Fruit fly (Drosophila melanogaster): ENCODE measurements around the gene CG33648.
A peak's percentile ranks its signal among the peaks of the same experiment; 100 is the strongest.

CG33648 gene

DNA sequence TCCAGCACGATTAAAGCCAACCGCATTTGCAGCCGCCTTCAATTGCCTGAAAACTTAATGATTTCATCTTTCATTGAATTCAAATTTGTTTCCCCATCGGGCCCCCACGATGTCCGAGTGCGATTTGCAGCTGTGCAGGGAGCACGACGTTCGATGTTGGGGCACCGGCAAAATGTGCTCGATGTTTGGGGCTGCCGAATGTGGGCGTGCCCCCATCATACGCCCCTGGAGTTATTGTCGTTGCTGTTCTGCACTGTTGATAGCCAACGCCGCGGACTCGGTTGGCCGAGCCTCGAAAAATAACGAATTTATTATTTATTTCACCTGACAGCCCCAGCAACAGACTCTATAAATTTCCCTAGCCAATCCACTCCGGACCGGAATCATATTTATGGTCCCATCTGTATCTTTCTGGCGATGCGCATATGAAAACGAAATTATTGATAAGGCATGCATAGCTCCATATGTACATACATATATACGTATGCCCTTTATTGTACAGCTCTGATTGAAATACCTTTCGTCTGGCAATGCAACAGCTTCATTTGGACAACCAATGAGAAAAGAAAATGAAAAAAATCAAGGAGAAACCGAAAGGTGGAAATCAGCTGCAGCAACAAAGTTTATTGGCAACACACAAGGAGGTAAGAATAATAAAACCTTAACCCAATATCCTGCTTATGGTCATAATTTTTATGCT lies 26.7 kb downstream of the CG33648 start:
- TF ChIP-seq noc (tag; optimal IDR thresholded peaks at IDR 0.05): no peak

DNA sequence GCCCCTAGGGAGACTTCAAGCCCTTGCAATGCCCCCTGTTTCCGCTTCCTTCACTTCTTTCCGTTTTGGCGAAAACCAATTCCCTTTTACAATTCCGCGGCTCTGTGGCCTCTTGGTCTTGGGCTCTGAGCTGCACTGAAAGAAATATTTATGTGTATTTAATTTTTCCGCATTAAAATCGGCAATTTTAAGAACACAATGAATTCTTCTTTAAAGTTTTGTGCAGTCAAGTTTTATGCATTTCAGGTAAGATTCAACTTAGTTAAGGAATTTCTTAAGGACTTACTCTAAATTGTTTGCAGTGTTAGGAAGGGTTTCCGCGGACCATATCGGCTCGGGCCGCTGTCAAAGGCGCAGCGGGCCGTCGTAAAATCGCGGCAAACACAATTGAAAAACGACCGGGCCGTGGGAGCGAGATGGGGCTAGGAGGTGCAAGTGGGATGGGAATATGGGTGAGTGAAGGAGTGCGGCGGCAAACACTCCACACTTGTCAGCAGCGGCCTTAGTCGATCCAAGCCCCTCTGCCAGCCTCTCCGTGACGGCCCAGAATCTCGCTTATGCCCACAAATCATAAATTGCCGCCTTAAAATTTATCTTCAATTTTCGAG lies 28.1 kb downstream of the CG33648 start:
- TF ChIP-seq noc (tag; optimal IDR thresholded peaks at IDR 0.05): no peak

DNA sequence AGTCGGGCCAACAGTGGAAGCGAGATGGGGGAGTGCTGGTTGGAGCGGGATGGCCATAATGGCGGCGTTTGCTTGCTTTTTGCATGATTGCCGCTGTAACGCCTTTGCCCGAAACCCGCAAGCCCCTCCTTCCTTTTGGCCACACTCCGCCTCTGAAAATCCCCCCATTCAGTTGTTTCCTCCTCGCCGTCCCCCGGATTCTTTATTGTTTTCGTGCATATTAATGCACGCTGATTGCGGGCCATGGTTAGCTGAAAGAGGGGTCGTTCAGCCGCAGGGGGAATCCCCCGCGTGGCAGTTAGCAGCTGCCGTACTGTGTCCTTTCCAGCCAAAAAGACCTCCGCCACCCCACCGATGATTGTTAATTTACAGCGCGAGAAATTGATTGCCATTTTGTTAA lies 28.7 kb downstream of the CG33648 start:
- no peak for TF ChIP-seq noc (tag; optimal IDR thresholded peaks at IDR 0.05)

DNA sequence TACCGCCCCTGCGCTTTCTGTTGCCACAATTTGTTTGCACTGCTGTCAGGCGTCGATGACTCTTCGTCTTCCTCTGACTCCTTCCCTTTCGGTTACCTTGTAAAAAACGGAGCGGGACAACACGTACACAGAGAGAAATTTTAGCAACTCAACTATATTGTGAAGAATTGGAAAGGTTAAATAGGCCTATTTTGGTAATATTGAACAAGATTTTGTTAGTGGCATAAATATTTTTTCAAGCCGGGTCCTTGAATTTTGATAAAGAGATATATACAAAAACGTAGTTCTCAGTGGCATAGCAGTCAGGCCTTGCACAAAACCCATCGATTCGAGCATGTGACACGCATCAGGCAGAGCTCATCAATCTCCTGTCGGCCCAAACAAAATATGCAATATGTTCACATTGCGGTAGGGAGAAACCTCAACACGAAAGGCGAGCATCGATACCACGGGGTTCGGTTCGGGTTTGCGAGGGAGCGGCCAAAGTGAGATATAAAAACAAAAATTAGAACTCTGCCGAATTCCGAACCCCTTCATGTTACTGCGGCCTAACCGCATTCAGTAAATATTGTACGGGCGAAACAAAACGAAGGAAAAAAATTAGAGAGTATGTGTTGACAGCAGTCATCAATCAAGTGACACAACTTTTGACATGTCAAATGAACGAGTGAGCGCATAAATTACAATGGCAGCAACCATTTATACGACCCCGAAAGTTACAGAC lies 29.9 kb downstream of the CG33648 start:
- no peak for TF ChIP-seq noc (tag; optimal IDR thresholded peaks at IDR 0.05)

DNA sequence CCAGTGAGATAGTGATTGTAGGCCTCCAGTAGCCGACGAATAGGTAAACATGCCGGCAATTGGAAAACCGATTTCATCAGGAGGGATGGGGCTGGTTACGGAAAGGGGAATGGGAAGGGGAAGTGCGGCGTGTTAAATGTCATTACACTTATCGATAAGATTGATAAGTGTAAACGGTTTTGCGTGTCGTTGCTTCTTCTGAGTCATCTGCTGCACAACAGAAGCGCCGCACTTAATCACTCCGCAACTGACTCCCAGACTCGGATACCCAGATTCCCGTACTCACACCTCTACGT lies 30.4 kb downstream of the CG33648 start:
- TF ChIP-seq noc (tag; optimal IDR thresholded peaks at IDR 0.05): no peak

DNA sequence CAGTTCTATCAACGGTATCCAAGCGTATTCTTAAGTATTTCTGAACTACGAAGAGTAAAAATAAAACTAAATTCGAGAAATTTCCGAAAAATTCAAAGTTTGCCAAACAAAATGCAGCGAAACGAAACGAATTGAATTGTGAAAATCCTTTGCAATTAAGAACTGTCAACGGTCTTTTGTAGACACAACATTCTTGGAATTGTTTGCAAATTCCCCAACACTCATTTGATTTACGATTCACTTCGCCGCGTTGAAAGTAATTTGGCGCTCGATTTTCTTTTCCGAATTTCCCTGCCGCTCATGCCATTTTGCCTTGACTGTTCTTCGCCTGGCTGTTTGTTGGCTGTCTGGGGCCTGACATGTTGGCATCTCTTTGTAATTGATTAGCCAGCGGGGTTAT lies 32.1 kb downstream of the CG33648 start:
- TF ChIP-seq noc (tag; optimal IDR thresholded peaks at IDR 0.05): no peak

DNA sequence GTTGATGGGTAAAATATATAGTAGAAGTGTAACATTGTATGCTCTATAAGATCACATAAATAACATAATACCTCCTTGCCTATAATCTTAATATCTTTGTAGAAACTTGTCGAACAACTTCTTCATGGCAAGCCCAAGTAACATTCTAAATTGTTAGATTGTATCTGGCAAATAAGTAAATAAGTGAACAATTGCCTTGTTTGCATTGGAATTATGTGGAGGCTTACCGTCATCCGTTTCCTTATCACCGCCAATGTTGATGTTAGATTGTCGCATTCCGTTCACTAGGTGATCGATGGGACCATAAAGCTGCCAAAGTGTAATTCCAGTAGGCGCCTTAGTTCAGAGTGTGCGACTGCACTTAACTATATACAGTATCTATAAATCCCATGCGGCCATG lies 32.7 kb downstream of the CG33648 start:
- TF ChIP-seq noc (tag; optimal IDR thresholded peaks at IDR 0.05): no peak

DNA sequence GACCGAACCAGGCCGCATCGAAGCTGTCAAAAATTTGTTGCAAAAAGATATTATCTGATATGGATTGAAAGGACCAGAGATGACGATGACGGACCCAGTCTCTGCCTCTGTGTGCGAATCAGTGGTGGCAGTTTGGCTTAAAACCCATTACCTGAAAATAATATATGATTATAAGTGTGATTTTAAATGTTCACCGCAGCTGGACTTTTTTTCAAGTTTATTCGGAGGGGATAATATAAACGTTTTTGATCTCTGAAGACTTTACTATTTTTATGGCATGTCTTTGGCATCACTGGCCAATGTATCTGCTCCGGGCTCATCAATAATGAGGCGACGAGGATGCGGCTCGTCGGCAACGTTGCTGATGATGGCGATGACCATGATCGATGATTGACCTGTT lies 33.6 kb downstream of the CG33648 start:
- TF ChIP-seq noc (tag; optimal IDR thresholded peaks at IDR 0.05): no peak

DNA sequence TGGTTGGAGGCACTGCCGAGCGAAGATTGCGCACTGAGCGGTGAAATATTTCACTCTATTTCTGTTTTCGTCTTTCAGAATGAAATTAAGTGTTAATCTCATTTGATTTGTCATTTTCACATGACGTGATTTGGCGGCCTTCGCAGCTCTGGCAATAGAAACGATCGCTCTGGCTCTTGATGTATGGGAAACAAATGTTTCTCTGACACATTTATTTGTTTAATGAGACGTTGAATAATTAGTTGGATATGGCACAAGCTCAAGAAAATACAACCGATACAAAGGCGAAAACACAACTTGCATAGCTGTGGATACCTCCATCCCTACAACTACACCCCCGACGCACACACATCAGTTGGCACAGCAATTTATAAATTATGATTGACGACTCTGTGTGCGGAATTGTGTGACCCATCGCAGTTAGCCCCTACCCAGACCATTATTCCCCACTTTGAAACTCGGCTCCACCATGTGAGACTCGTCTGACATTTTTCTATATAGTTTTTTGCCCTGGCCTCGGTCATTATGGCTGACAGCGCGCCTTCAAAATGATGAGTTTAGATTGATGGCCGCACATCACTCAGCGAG lies 34.8 kb downstream of the CG33648 start:
- peak; percentile 58 for TF ChIP-seq noc (tag; optimal IDR thresholded peaks at IDR 0.05)

DNA sequence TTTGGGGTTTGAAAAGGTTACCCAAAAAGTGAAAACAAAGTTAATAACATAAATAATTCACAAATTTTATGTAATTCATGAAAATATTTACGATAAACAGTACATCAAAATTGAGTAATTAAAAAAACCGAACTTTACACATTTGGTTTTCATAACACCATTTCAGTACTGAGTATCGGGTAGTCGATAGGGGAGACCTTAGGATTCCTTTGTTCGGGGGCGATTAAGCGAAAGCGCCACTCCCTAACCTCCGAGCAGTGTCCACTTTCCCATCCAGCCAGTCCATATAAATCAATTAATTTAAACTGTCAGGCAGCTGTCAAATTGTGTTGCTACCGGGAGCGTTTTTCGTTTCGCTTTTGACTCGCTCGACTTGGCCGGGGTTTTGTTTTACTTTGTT lies 38.2 kb downstream of the CG33648 start:
- TF ChIP-seq noc (tag; optimal IDR thresholded peaks at IDR 0.05): peak; percentile 42

DNA sequence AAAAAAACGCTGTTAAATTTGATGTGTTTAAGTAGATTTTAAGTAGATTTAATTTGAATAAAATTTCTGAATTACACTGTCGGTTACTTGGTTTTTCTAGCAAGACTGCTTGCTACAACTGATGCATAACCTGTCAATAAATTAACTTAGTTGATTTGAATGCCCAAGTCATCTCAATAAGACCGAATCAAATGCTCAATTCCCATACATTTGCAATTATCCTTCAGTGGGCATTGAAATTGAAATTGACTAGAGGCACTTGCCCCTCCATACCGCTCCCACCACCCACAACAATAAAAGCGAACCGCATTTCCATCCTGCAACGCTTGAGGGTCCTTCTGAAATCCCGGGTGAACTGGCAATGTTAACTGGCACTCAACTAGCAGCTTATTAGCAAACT lies 39.5 kb downstream of the CG33648 start, which contains the start of gene CG3473:
CG3473 (minus strand) TSS at position 101 of the 400 bp plus-strand sequence.
- TF ChIP-seq noc (tag; optimal IDR thresholded peaks at IDR 0.05): no peak

DNA sequence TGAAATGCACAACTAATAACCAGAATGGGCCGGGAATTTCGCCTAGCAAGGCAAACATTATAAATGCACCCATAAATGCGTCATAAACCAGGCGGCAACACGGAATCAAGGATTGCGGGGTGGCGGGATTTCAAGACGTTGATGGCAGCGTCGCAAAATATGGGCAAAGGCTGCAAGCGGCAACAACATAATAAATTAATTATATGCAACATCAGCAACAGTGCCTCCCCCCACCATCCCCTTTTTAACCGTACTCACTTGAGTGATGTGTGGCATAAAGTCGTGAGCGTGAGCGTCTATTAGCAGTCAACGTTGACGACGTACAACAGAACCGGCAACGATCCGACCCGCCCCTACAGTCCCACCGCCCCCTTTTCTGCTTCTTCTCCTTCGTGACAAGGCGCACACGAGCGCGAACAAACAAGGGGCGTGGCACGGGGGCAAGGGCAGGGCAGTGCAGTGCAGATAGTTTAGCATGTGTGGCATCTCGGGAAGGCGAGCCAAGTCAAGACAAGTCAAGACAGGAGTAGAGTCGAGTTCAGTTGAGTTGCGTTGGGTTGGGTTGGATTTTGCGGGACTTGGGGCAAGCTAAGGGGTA lies 44.5 kb downstream of the CG33648 start:
- TF ChIP-seq noc (tag; optimal IDR thresholded peaks at IDR 0.05): no peak

DNA sequence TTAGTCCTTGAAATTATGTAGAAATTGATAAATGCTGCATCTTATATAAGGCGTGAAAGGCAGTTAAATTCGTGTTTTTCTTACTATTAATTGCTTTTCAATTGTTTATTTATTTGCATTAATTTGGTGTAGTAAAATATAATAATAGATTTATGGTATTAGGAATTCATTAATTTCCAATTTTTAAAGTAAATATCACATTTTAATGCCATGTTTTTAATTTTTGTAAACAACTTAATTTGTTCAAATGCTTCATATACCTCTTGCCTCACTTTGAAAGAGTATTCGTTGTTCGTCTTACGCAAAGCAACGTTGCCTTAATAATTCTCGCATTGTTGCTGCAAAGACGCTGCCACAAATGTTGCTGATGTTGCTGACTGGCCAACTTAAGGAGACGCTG lies 45.2 kb downstream of the CG33648 start:
- TF ChIP-seq noc (tag; optimal IDR thresholded peaks at IDR 0.05): no peak

DNA sequence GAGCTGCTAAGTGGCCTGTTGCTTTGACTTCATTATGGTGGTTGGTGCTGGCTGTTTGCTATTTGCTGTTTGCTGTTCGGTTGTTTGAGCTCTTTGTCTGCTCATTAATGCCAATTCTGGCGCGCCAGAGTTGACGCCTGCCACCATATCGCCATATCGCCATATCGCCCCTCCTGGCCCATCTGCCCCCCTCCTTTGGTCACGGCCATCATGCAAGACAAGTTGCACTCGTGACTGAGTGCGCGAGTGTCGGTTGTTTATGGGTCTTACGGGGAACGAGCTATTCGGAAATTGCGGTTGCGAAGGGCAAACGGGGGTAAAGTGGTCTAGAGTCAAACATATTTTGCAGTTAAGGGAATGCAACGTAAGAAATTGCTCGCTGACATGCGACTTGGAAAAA lies 46.0 kb downstream of the CG33648 start:
- no peak for TF ChIP-seq noc (tag; optimal IDR thresholded peaks at IDR 0.05)

DNA sequence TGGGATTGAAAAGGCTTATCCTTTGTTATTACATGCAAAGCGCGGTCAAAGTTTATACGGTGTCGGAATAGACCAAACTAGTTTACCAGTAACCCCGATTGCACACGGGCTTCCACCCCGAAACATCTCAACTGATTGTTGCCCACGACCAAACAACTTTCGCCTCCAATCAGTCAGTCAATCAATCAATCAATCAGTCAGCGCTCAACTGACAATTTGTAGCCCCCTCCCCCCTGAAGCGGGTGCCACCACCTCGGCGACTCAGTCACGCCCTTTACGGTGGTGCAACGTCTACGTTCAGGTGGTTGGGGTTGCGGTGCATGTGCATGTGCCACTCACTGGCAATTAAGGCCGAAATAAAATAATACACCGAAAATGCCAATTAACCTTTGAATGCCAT lies 46.7 kb downstream of the CG33648 start:
- TF ChIP-seq noc (tag; optimal IDR thresholded peaks at IDR 0.05): no peak

DNA sequence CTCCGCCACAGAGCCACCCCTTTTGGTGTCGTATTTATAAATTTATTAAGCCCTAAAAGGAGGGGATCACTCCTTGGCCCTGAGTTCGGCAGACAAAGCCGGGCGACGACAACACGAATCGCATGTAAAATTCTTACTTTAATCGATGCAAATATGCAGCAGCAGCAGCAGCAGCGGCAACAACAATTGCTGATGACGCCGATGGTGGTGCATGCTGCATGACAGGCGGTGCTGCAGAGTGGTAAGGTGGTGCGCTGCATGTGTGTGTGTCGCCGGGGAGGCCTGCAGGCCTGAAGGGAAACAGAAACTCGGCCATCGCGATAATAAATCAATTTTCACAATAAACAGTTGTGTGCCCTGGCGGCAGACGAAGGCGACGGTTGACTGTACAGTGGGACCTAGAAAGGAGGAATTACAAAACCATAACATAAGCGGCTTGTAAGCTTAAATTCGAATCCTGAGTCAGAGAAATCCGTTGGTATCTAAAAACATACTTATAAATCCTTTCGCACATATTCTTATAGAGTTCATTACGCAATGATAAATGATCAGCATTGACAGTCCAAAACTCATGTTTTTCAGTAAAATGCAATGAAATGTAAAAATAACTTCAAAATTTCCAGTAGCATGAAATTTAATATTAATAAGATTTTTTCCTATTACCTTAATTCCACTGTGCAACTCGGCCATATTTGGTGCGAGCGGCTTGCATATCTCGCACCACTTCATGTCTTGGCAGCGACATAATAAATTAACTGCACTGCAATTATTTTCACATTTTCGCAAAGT lies 47.8 kb downstream of the CG33648 start:
- no peak for TF ChIP-seq noc (tag; optimal IDR thresholded peaks at IDR 0.05)
